Worm (Caenorhabditis elegans) whole organism, late embryonic: Measurements from ENCODE around the gene Y57A10B.6.

Experiments
- C38D4.7 ChIP-seq: fragments of 200-800 bp; sonication (Bioruptor generic); optimal IDR thresholded peaks from 2 replicates; lab custom pipeline; 2018; ENCODE audit warnings: mild to moderate bottlenecking, missing genetic modification characterization, moderate library complexity, missing compliant biosample characterization
- ama-1 ChIP-seq: fragments of 150-350 bp; optimal IDR thresholded peaks from 2 replicates; lab custom pipeline; 2014
- ceh-45 ChIP-seq: fragments of 200-800 bp; sonication (Bioruptor generic); IDR thresholded peaks from 2 replicates; pipeline ENCODE4 v1.3.6; 2022; ENCODE audit warnings: missing genetic modification reagents, missing genetic modification characterization, missing compliant biosample characterization
- hlh-13 ChIP-seq: fragments of 200-800 bp; sonication (Bioruptor generic); optimal IDR thresholded peaks from 2 replicates; lab custom pipeline; 2018; ENCODE audit warnings: mild to moderate bottlenecking, missing genetic modification characterization, missing compliant biosample characterization
- hlh-8 ChIP-seq: sonication (generic microtip); optimal IDR thresholded peaks from 2 replicates; lab custom pipeline; 2016; ENCODE audit warnings: missing genotype, missing genetic modification characterization, missing compliant biosample characterization
- nfya-1 ChIP-seq: sonication (generic microtip); optimal IDR thresholded peaks from 2 replicates; lab custom pipeline; 2017; ENCODE audit warnings: missing genetic modification characterization, mild to moderate bottlenecking, missing compliant biosample characterization, antibody characterized with exemption, moderate library complexity
- nhr-11 ChIP-seq: fragments of 150-350 bp; optimal IDR thresholded peaks from 2 replicates; lab custom pipeline; 2014; ENCODE audit warnings: missing biosample characterization, missing genetic modification characterization
- pha-4 ChIP-seq: fragments of 150-350 bp; optimal IDR thresholded peaks from 2 replicates; lab custom pipeline; 2018; ENCODE audit warnings: missing biosample characterization, missing genetic modification reagents, missing genetic modification characterization
- ref-2 ChIP-seq: sonication (generic microtip); optimal IDR thresholded peaks from 2 replicates; lab custom pipeline; 2016; ENCODE audit warnings: missing genetic modification characterization, missing compliant biosample characterization
- sox-2 ChIP-seq: fragments of 200-800 bp; sonication (Bioruptor generic); IDR thresholded peaks from 2 replicates; pipeline ENCODE4 v1.3.6; 2022; ENCODE audit warnings: missing genetic modification reagents, missing genetic modification characterization, missing compliant biosample characterization
- zip-5 ChIP-seq: sonication (generic microtip); optimal IDR thresholded peaks from 2 replicates; lab custom pipeline; 2016; ENCODE audit warnings: missing genetic modification characterization, missing compliant biosample characterization

ce11 chrII:12417514-12417913 lies 27.6 kb downstream of the Y57A10B.6 start, which contains the start of gene sre-27:
- TF ChIP-seq zip-5 (tag; lab: Kevin White, UChicago) (no peak), ceh-45 (GFP tag; lab: Robert Waterston, UW) (no peak), hlh-13 (GFP tag; lab: Kevin White, UChicago) (no peak), sox-2 (no peak), pha-4 (tag; lab: Kevin White, UChicago) (no peak), ref-2 (tag; lab: Kevin White, UChicago) (no peak), C38D4.7 (no peak), ama-1 (lab: Kevin White, UChicago) (no peak), nhr-11 (tag; lab: Kevin White, UChicago) (no peak), hlh-8 (tag; lab: Kevin White, UChicago) (no peak), nfya-1 (no peak)
